Worm (Caenorhabditis elegans): ENCODE results near the gene nhr-46.

The nhr-46 gene

DNA sequence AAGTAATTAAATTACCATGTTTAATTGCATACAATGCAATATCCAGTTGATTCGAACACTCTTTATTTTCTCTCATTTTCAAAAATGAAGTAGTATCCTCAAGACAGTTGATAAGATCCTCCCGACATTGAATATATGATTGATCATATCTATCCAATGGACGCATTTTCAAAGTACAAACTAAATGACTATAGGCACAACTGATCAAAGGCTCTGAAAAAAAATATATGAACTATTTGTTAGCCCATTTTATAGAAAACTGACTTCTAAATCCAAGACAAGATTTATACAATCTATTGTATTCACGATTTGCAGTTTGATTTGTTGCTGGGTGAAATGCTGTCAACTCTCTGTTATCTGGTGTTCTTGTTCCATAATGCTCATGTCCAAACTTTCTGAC lies 37.8 kb upstream of the nhr-46 start:
- no peak for TF ChIP-seq akir-1 (GFP tag; optimal IDR thresholded peaks at IDR 0.05)
- no peak for TF ChIP-seq hrde-1 (tag; optimal IDR thresholded peaks at IDR 0.05; ENCODE audit: borderline replicate concordance)
- TF ChIP-seq let-526 (GFP tag; IDR thresholded peaks at IDR 0.05), result no peak
- no peak for TF ChIP-seq attf-5 (GFP tag; optimal IDR thresholded peaks at IDR 0.05)
- no peak for TF ChIP-seq fkh-3 (tag; optimal IDR thresholded peaks at IDR 0.05)
- TF ChIP-seq lir-1 (GFP tag; conservative IDR thresholded peaks at IDR 0.05), result no peak
- TF ChIP-seq B0336.3 (GFP tag; IDR thresholded peaks at IDR 0.05), result no peak
- TF ChIP-seq ceh-79 (tag; optimal IDR thresholded peaks at IDR 0.05), result no peak
- no peak for TF ChIP-seq ceh-91 (GFP tag; IDR thresholded peaks at IDR 0.05)
- no peak for TF ChIP-seq ztf-22 (GFP tag; optimal IDR thresholded peaks at IDR 0.05)
- no peak for TF ChIP-seq Y67H2A.10 (GFP tag; conservative IDR thresholded peaks at IDR 0.05)
- no peak for TF ChIP-seq cebp-2 (GFP tag; IDR thresholded peaks at IDR 0.05)
- no peak for TF ChIP-seq madf-6 (GFP tag; IDR thresholded peaks at IDR 0.05)
- no peak for TF ChIP-seq lin-54 (GFP tag; optimal IDR thresholded peaks at IDR 0.05)
- TF ChIP-seq efl-1 (GFP tag; optimal IDR thresholded peaks at IDR 0.05), result no peak

DNA sequence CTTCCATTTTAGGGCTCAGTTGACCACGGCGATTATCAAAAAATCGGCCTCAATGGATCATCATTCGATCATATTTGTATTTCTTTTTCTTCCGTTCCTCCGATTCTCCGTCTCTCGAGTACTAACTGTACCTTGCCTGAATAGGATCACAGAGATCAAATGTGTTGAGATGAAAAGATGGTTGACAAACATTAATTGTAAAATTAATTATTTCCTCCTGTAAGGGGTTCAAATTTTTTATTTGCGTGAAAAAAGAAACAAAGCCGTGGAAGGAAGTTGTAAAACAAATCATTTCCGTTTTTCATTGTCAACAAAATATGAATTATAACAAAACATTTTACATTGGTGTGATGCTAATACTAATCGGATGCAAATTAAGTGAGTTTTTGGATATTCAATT lies 33.3 kb upstream of the nhr-46 start, which contains the start of gene C31H1.2:
C31H1.2 (plus strand) TSS at position 301 of the 400 bp plus-strand sequence.
- TF ChIP-seq sdz-38 (tag; optimal IDR thresholded peaks at IDR 0.05) (no peak), ztf-22 (GFP tag; optimal IDR thresholded peaks at IDR 0.05) (no peak), lir-1 (GFP tag; conservative IDR thresholded peaks at IDR 0.05) (no peak), Y67H2A.10 (GFP tag; conservative IDR thresholded peaks at IDR 0.05) (no peak), ekl-4 (GFP tag; IDR thresholded peaks at IDR 0.05) (no peak), tbx-9 (tag; optimal IDR thresholded peaks at IDR 0.05; ENCODE audit: borderline replicate concordance) (no peak), ceh-100 (GFP tag; IDR thresholded peaks at IDR 0.05) (no peak), xnd-1 (tag; optimal IDR thresholded peaks at IDR 0.05) (no peak), bed-2 (GFP tag; IDR thresholded peaks at IDR 0.05) (no peak)

DNA sequence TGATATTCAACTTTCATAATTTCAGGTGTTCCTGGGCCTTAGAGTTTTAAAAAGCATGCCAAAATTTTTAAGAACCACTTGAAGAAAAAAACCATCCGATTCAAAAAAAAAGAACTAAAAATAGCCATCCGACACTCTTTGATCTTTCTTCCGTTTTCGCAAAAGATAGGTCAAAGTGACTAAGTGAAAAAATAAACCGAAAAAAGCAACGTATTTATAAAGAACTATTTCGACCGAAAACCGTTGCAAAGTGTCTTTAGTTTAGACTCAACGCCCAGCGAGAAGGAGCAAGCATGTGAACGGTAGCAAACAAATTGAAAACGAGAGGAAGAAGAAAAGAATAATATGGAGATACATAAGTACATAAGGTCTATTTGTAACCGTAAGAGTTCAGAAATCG lies 26.0 kb upstream of the nhr-46 start:
- no peak for TF ChIP-seq xnd-1 (tag; optimal IDR thresholded peaks at IDR 0.05)
- no peak for TF ChIP-seq nhr-90 (tag; optimal IDR thresholded peaks at IDR 0.05)
- TF ChIP-seq B0019.2 (GFP tag; conservative IDR thresholded peaks at IDR 0.05), result no peak
- no peak for TF ChIP-seq F37B4.10 (GFP tag; IDR thresholded peaks at IDR 0.05)
- TF ChIP-seq ceh-100 (GFP tag; IDR thresholded peaks at IDR 0.05), result no peak
- no peak for TF ChIP-seq nhr-120 (GFP tag; IDR thresholded peaks at IDR 0.05)
- no peak for TF ChIP-seq F57C9.4 (tag; optimal IDR thresholded peaks at IDR 0.05)
- no peak for TF ChIP-seq hmg-1.2 (GFP tag; IDR thresholded peaks at IDR 0.05)
- no peak for TF ChIP-seq nhr-179 (tag; optimal IDR thresholded peaks at IDR 0.05)
- no peak for TF ChIP-seq T26A5.8 (tag; optimal IDR thresholded peaks at IDR 0.05)

DNA sequence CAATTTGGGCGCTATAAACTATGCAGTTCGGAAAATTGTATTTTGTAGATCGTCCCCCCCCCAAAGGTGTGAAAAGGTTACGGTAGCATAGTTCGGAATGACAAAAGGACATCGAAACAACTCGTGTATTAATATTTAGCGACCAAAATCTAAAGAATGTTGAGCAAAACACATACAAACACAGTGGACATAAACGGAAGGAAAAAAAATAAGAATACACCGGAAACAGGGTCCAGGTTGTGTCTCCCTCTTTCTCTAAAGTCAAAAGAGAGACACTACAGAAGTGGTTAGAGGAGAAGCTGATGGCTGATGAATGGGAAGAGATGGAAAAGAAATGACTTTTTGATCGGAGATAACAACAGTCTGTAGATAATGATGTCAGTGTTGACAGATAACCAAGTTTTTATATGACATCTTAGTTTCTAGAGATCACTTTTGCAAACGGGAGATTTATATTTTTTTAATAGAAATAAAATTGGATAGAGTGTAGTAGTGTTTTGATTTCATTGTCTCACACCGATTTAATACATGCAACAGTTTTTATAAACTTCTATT lies 22.6 kb upstream of the nhr-46 start:
- TF ChIP-seq hlh-26 (GFP tag; conservative IDR thresholded peaks at IDR 0.05) (no peak), ztf-6 (GFP tag; IDR thresholded peaks at IDR 0.05) (no peak), die-1 (tag; optimal IDR thresholded peaks at IDR 0.05) (no peak), F22D6.2 (tag; optimal IDR thresholded peaks at IDR 0.05) (no peak), rpc-1 (optimal IDR thresholded peaks at IDR 0.05) (no peak), rpc-1 (tag; optimal IDR thresholded peaks at IDR 0.05) (no peak), akir-1 (GFP tag; optimal IDR thresholded peaks at IDR 0.05) (no peak), let-607 (tag; optimal IDR thresholded peaks at IDR 0.05) (no peak), ZK185.1 (tag; optimal IDR thresholded peaks at IDR 0.05; ENCODE audit: poor library complexity, severe bottlenecking) (no peak), nhr-27 (tag; optimal IDR thresholded peaks at IDR 0.05) (no peak), athp-1 (tag; optimal IDR thresholded peaks at IDR 0.05) (no peak), egl-44 (GFP tag; IDR thresholded peaks at IDR 0.05) (no peak), tbp1 (GFP tag; optimal IDR thresholded peaks at IDR 0.05) (no peak), tbx-9 (tag; optimal IDR thresholded peaks at IDR 0.05; ENCODE audit: borderline replicate concordance) (no peak)

All from whole organism, young adult.